Fruit fly (Drosophila melanogaster): ENCODE data around the gene CG14830.
A peak's percentile ranks its signal among the peaks of the same experiment; 100 is the strongest.

CG14830 gene

DNA sequence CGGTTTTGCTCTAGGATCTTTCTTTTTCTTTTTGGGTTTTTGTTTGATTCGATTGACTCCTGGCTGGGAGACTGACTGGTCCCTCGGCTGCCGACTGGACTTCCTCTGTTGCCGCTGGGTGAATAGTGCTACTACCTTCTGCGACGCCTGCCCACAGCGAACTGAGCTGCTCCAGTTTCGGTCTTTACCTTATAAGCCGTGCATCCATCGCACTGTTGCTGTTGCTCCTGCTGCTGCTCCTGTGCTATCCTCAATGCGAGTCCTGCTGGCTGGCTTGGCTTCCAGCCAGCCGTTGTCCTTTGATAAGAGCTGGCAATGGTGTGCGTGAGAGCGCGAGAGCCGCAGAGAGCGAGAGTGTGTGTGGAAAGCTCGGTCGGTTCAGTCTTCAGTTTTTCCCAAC lies 49.0 kb upstream of the CG14830 start, which contains the start of gene unc-13-4A:
Gene unc-13-4A, minus strand, starts transcription at position 143 of the 400 bp plus-strand sequence.
- TF ChIP-seq fd85E (GFP tag; optimal IDR thresholded peaks at IDR 0.05) (no peak), OdsH (GFP tag; optimal IDR thresholded peaks at IDR 0.05) (no peak), ss (GFP tag; optimal IDR thresholded peaks at IDR 0.05) (no peak), CG4318 (GFP tag; optimal IDR thresholded peaks at IDR 0.05) (no peak), CG3919 (GFP tag; optimal IDR thresholded peaks at IDR 0.05) (no peak), achi (GFP tag; optimal IDR thresholded peaks at IDR 0.05) (no peak), CG10631 (GFP tag; optimal IDR thresholded peaks at IDR 0.05) (no peak), CG10669 (GFP tag; optimal IDR thresholded peaks at IDR 0.05) (no peak), Ets96B (tag; optimal IDR thresholded peaks at IDR 0.05) (no peak), CG1621 (tag; optimal IDR thresholded peaks at IDR 0.05) (no peak), eg (GFP tag; IDR thresholded peaks at IDR 0.05) (no peak), CG31627 (GFP tag; optimal IDR thresholded peaks at IDR 0.05) (no peak), CG8119 (GFP tag; IDR thresholded peaks at IDR 0.05) (no peak), acj6 (GFP tag; optimal IDR thresholded peaks at IDR 0.05) (no peak), CG6854 (GFP tag; optimal IDR thresholded peaks at IDR 0.05) (no peak)

DNA sequence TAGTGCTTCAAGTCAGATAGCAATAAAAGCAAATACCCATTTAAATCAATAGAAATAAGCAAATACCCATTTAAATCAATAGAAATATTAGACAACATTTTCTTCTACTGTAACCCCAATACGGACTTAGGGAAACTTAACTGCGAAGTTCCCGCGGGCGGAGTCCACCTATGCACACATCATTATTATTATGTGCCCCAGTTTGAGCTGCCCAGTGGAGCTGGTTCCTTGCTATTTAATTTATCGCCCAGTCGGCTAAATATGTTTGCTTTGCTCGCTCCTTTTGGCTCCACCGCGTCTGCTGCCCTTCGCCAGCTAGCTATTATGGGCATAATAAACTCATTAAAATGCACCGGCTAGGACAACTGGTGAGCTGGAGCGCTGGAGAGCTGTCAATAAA lies 36.9 kb upstream of the CG14830 start:
- TF ChIP-seq eg (GFP tag; IDR thresholded peaks at IDR 0.05): no peak
- TF ChIP-seq CG1621 (tag; optimal IDR thresholded peaks at IDR 0.05): no peak
- no peak for TF ChIP-seq CG6808 (GFP tag; optimal IDR thresholded peaks at IDR 0.05)
- TF ChIP-seq Sox102F (GFP tag; optimal IDR thresholded peaks at IDR 0.05): no peak
- no peak for TF ChIP-seq esn (GFP tag; optimal IDR thresholded peaks at IDR 0.05)
- no peak for TF ChIP-seq Hr38 (GFP tag; optimal IDR thresholded peaks at IDR 0.05)
- TF ChIP-seq topi (GFP tag; optimal IDR thresholded peaks at IDR 0.05): no peak
- no peak for TF ChIP-seq Gug (GFP tag; IDR thresholded peaks at IDR 0.05)
- no peak for TF ChIP-seq CG8632 (GFP tag; optimal IDR thresholded peaks at IDR 0.05)
- no peak for TF ChIP-seq pdm3 (GFP tag; optimal IDR thresholded peaks at IDR 0.05)
- TF ChIP-seq net (GFP tag; optimal IDR thresholded peaks at IDR 0.05): no peak
- no peak for TF ChIP-seq fd85E (GFP tag; optimal IDR thresholded peaks at IDR 0.05)

DNA sequence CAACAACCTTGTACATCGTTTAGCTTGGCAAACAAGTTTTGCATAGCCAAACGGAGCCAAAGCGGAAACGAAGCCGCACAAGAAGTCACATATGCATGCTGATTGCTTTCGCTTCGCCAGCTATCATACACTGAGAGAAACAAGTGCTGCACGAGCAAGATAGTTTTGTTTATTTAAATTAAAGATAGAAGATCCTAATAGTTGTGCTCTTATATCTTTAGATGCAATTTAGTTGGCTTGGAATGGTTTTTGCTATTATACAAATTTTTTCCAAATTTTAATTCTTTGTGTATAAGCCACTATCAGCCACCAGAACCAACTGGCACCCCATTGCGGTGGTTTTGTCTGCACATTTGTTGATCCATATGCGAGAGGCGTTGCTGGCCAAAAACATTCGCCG lies 19.8 kb upstream of the CG14830 start:
- TF ChIP-seq CG6808 (GFP tag; optimal IDR thresholded peaks at IDR 0.05): no peak
- peak; percentile 16 for TF ChIP-seq CG4318 (GFP tag; optimal IDR thresholded peaks at IDR 0.05)
- TF ChIP-seq Hr4 (GFP tag; optimal IDR thresholded peaks at IDR 0.05): peak; percentile 10
- no peak for TF ChIP-seq CG7368 (GFP tag; optimal IDR thresholded peaks at IDR 0.05)
- peak; percentile 51; the same call in 1 of the 3 replicates for TF ChIP-seq CG6163 (GFP tag; IDR thresholded peaks at IDR 0.05)
- peak; percentile 35 for TF ChIP-seq CG6276 (GFP tag; optimal IDR thresholded peaks at IDR 0.05)
- no peak for TF ChIP-seq topi (GFP tag; optimal IDR thresholded peaks at IDR 0.05)
- no peak for TF ChIP-seq pdm3 (GFP tag; optimal IDR thresholded peaks at IDR 0.05)
- TF ChIP-seq CG32006 (GFP tag; optimal IDR thresholded peaks at IDR 0.05): peak; percentile 33
- TF ChIP-seq eg (GFP tag; IDR thresholded peaks at IDR 0.05): peak; percentile 51; the same call in 1 of the 3 replicates
- no peak for TF ChIP-seq CG3919 (GFP tag; optimal IDR thresholded peaks at IDR 0.05)
- no peak for TF ChIP-seq vri (GFP tag; optimal IDR thresholded peaks at IDR 0.05)
- TF ChIP-seq CG1621 (tag; optimal IDR thresholded peaks at IDR 0.05): no peak
- TF ChIP-seq CG10669 (GFP tag; optimal IDR thresholded peaks at IDR 0.05): no peak
- no peak for TF ChIP-seq CG6792 (GFP tag; optimal IDR thresholded peaks at IDR 0.05)
- TF ChIP-seq dsx (GFP tag; optimal IDR thresholded peaks at IDR 0.05; ENCODE audit: poor library complexity, severe bottlenecking): no peak
- TF ChIP-seq CG8632 (GFP tag; optimal IDR thresholded peaks at IDR 0.05): no peak
- TF ChIP-seq CG3032 (tag; optimal IDR thresholded peaks at IDR 0.05): no peak
- peak; percentile 80 for TF ChIP-seq Eip78C (GFP tag)
- no peak for TF ChIP-seq fd59A (GFP tag; optimal IDR thresholded peaks at IDR 0.05)
- TF ChIP-seq svp (GFP tag): no peak
- TF ChIP-seq salr (GFP tag; optimal IDR thresholded peaks at IDR 0.05): no peak

Measured in whole organism, prepupa.